Worm (Caenorhabditis elegans) whole organism, L2 larva: ENCODE results near the gene srh-30.

ENCODE experiments used
- aly-2 ChIP-seq: fragments of 150-350 bp; optimal IDR thresholded peaks from 2 replicates; lab custom pipeline; 2014; ENCODE audit warnings: missing biosample characterization, missing genetic modification characterization
- ama-1 ChIP-seq: fragments of 150-350 bp; optimal IDR thresholded peaks from 2 replicates; lab custom pipeline; 2018; ENCODE audit warnings: inconsistent platforms
- nhr-77 ChIP-seq: fragments of 150-350 bp; optimal IDR thresholded peaks from 2 replicates; lab custom pipeline; 2014; ENCODE audit warnings: missing biosample characterization, missing genetic modification characterization

DNA sequence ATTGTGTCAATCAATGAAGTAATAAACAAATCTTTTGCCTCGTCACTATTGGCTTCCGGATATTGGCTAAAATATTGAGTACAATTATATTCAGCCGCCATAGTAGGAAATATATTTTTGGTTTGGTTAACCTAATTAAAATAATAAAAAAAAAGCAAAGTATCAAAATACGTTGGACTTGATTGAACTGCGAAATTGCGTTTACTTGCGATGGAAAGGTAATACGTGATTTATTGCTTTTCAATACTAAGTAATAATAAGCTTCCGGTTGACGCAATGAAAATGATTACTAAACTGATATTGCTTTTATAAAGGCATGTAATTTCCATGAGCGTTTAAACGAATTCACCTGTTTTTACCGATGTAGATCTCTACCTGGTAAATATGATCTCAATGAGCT lies 28.0 kb upstream of the srh-30 start, which contains the start of gene dmsr-9:
- TF ChIP-seq nhr-77 (tag; lab: Kevin White, UChicago): no peak
- no peak for TF ChIP-seq ama-1 (lab: Kevin White, UChicago)
- no peak for TF ChIP-seq aly-2 (tag; lab: Kevin White, UChicago)
